Worm (Caenorhabditis elegans): ENCODE measurements around the gene ttc-36.
A peak's percentile ranks its signal among the peaks of the same experiment; 100 is the strongest.

ce11 chrII:10012490-10012889, 17.5 kb upstream of the ttc-36 start:
- TF ChIP-seq mab-9 (GFP tag; IDR thresholded peaks at IDR 0.05) (no peak), elt-2 (tag; optimal IDR thresholded peaks at IDR 0.05) (no peak), skn-1 (tag; optimal IDR thresholded peaks at IDR 0.05) (no peak), unc-130 (tag; optimal IDR thresholded peaks at IDR 0.05) (peak; percentile 44), lsy-2 (tag; optimal IDR thresholded peaks at IDR 0.05) (peak in 1 of 2 experiments; percentile 36), nhr-71 (tag; optimal IDR thresholded peaks at IDR 0.05) (peak; percentile 18)
